Worm (Caenorhabditis elegans) whole organism, midembryonic: ENCODE results near the gene T13G4.4.

Experiments used
- T22C8.4 ChIP-seq: fragments of 200-800 bp; sonication (Bioruptor generic); IDR thresholded peaks from 2 replicates; pipeline ENCODE4 v1.3.6; 2022; ENCODE audit warnings: missing genetic modification characterization, missing compliant biosample characterization
- cog-1 ChIP-seq: sonication (generic microtip); optimal IDR thresholded peaks from 2 replicates; lab custom pipeline; 2016; ENCODE audit warnings: missing genetic modification characterization, missing compliant biosample characterization
- flt-1 ChIP-seq: fragments of 200-800 bp; sonication (Bioruptor generic); IDR thresholded peaks from 2 replicates; pipeline ENCODE4 v1.3.6; 2022; ENCODE audit warnings: missing genetic modification characterization, missing compliant biosample characterization
- klf-2 ChIP-seq: fragments of 200-800 bp; sonication (Bioruptor generic); conservative IDR thresholded peaks from 2 replicates; pipeline ENCODE4 v1.3.6; 2022; ENCODE audit warnings: missing genetic modification reagents, missing genetic modification characterization, missing compliant biosample characterization
- med-1 ChIP-seq: sonication (generic microtip); optimal IDR thresholded peaks from 2 replicates; lab custom pipeline; 2017; ENCODE audit warnings: missing genetic modification characterization, mild to moderate bottlenecking, missing compliant biosample characterization, antibody characterized with exemption, missing genetic modification reagents; ENCODE audit not compliant: insufficient read depth
- ref-1 ChIP-seq: fragments of 200-800 bp; sonication (Bioruptor generic); conservative IDR thresholded peaks from 2 replicates; pipeline ENCODE4 v1.3.6; 2022; ENCODE audit warnings: missing genetic modification reagents, missing genetic modification characterization, missing compliant biosample characterization
- tab-1 ChIP-seq: fragments of 200-800 bp; sonication (Bioruptor generic); IDR thresholded peaks from 2 replicates; pipeline ENCODE4 v1.3.6; 2022; ENCODE audit warnings: missing genetic modification characterization, missing compliant biosample characterization
- ztf-29 ChIP-seq: fragments of 200-800 bp; sonication (Bioruptor generic); IDR thresholded peaks from 2 replicates; pipeline ENCODE4 v1.3.6; 2022; ENCODE audit warnings: missing genetic modification reagents, missing genetic modification characterization, missing compliant biosample characterization

DNA sequence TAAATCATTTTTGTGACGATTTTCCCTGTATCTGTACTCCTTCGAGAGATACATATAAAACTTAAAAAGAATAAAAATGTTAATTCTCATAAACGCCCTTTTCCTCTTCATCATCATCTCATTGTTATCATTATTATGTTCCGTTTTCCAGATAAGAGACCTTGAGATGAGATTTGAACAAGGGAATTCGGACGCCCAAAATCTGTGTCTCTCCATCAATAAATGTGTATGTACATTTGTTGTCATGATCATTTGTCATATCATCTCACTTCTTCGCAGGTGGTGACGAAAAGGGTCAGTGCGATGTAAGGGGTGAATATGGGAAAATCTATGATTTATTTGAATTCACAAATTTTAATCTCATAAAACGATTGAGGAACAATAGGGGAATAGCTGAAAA lies 40.6 kb upstream of the T13G4.4 start:
- TF ChIP-seq ref-1 (no peak), cog-1 (tag; lab: Kevin White, UChicago) (no peak), med-1 (no peak), ztf-29 (no peak), tab-1 (GFP tag; lab: Robert Waterston, UW) (no peak), flt-1 (GFP tag; lab: Robert Waterston, UW) (no peak), T22C8.4 (GFP tag; lab: Robert Waterston, UW) (no peak), klf-2 (GFP tag; lab: Robert Waterston, UW) (no peak)
